Worm (Caenorhabditis elegans): Measurements from ENCODE around the gene sgca-1.

sgca-1 gene

ce11 chrX:6742011-6742683, 47.2 kb downstream of the sgca-1 start, which contains the start of gene mdl-1:
Gene mdl-1 (plus strand): TSS chrX:6742351.
- TF ChIP-seq ztf-23 (GFP tag; IDR thresholded peaks at IDR 0.05) (no peak), T22C8.4 (GFP tag; IDR thresholded peaks at IDR 0.05) (no peak), cog-1 (tag; optimal IDR thresholded peaks at IDR 0.05) (peak; percentile 90), ref-1 (GFP tag; conservative IDR thresholded peaks at IDR 0.05) (no peak), ztf-29 (GFP tag; IDR thresholded peaks at IDR 0.05) (peak; percentile 45; the same call in 1 of the 2 replicates), med-1 (GFP tag; optimal IDR thresholded peaks at IDR 0.05; ENCODE audit: insufficient read depth) (no peak), klf-2 (GFP tag; conservative IDR thresholded peaks at IDR 0.05) (no peak), tab-1 (GFP tag; IDR thresholded peaks at IDR 0.05) (no peak; the same call in 1 of the 2 replicates), flt-1 (GFP tag; IDR thresholded peaks at IDR 0.05) (peak; percentile 79)

ce11 chrX:6741532-6741931, 47.8 kb downstream of the sgca-1 start:
- TF ChIP-seq klf-2 (GFP tag; conservative IDR thresholded peaks at IDR 0.05), result no peak
- no peak for TF ChIP-seq med-1 (GFP tag; optimal IDR thresholded peaks at IDR 0.05; ENCODE audit: insufficient read depth)
- no peak for TF ChIP-seq ztf-29 (GFP tag; IDR thresholded peaks at IDR 0.05)
- TF ChIP-seq ref-1 (GFP tag; conservative IDR thresholded peaks at IDR 0.05), result no peak
- TF ChIP-seq ztf-23 (GFP tag; IDR thresholded peaks at IDR 0.05), result no peak
- TF ChIP-seq tab-1 (GFP tag; IDR thresholded peaks at IDR 0.05), result no peak
- TF ChIP-seq cog-1 (tag; optimal IDR thresholded peaks at IDR 0.05), result no peak
- no peak for TF ChIP-seq flt-1 (GFP tag; IDR thresholded peaks at IDR 0.05)
- no peak for TF ChIP-seq T22C8.4 (GFP tag; IDR thresholded peaks at IDR 0.05)

- TF ChIP-seq klf-2 (GFP tag; conservative IDR thresholded peaks at IDR 0.05) (no peak), tab-1 (GFP tag; IDR thresholded peaks at IDR 0.05) (no peak), ztf-23 (GFP tag; IDR thresholded peaks at IDR 0.05) (no peak), ztf-29 (GFP tag; IDR thresholded peaks at IDR 0.05) (no peak), flt-1 (GFP tag; IDR thresholded peaks at IDR 0.05) (no peak), T22C8.4 (GFP tag; IDR thresholded peaks at IDR 0.05) (no peak), med-1 (GFP tag; optimal IDR thresholded peaks at IDR 0.05; ENCODE audit: insufficient read depth) (no peak), cog-1 (tag; optimal IDR thresholded peaks at IDR 0.05) (no peak), ref-1 (GFP tag; conservative IDR thresholded peaks at IDR 0.05) (no peak)
These were observed 48.4 kb downstream of the sgca-1 start for ce11 chrX:6740983-6741365.

ce11 chrX:6740282-6740982, 48.9 kb downstream of the sgca-1 start:
- TF ChIP-seq med-1 (GFP tag; optimal IDR thresholded peaks at IDR 0.05; ENCODE audit: insufficient read depth) (no peak), tab-1 (GFP tag; IDR thresholded peaks at IDR 0.05) (no peak), cog-1 (tag; optimal IDR thresholded peaks at IDR 0.05) (no peak), ztf-29 (GFP tag; IDR thresholded peaks at IDR 0.05) (no peak), ztf-23 (GFP tag; IDR thresholded peaks at IDR 0.05) (no peak), ref-1 (GFP tag; conservative IDR thresholded peaks at IDR 0.05) (no peak), flt-1 (GFP tag; IDR thresholded peaks at IDR 0.05) (no peak), klf-2 (GFP tag; conservative IDR thresholded peaks at IDR 0.05) (no peak), T22C8.4 (GFP tag; IDR thresholded peaks at IDR 0.05) (no peak)

ce11 chrX:6739034-6740008, 50.0 kb downstream of the sgca-1 start:
- TF ChIP-seq klf-2 (GFP tag; conservative IDR thresholded peaks at IDR 0.05) (no peak), ref-1 (GFP tag; conservative IDR thresholded peaks at IDR 0.05) (no peak), cog-1 (tag; optimal IDR thresholded peaks at IDR 0.05) (no peak), flt-1 (GFP tag; IDR thresholded peaks at IDR 0.05) (no peak), T22C8.4 (GFP tag; IDR thresholded peaks at IDR 0.05) (no peak), tab-1 (GFP tag; IDR thresholded peaks at IDR 0.05) (no peak), ztf-29 (GFP tag; IDR thresholded peaks at IDR 0.05) (no peak), ztf-23 (GFP tag; IDR thresholded peaks at IDR 0.05) (no peak), med-1 (GFP tag; optimal IDR thresholded peaks at IDR 0.05; ENCODE audit: insufficient read depth) (no peak)

- TF ChIP-seq ref-1 (GFP tag; conservative IDR thresholded peaks at IDR 0.05), result no peak
- TF ChIP-seq ztf-29 (GFP tag; IDR thresholded peaks at IDR 0.05), result no peak
- TF ChIP-seq tab-1 (GFP tag; IDR thresholded peaks at IDR 0.05), result no peak
- TF ChIP-seq flt-1 (GFP tag; IDR thresholded peaks at IDR 0.05), result no peak
- no peak for TF ChIP-seq T22C8.4 (GFP tag; IDR thresholded peaks at IDR 0.05)
- no peak for TF ChIP-seq klf-2 (GFP tag; conservative IDR thresholded peaks at IDR 0.05)
- no peak for TF ChIP-seq cog-1 (tag; optimal IDR thresholded peaks at IDR 0.05)
- TF ChIP-seq ztf-23 (GFP tag; IDR thresholded peaks at IDR 0.05), result no peak
These were observed 50.8 kb downstream of the sgca-1 start for ce11 chrX:6738535-6738934.

ce11 chrX:6737329-6738008, 51.9 kb downstream of the sgca-1 start:
- no peak for TF ChIP-seq med-1 (GFP tag; optimal IDR thresholded peaks at IDR 0.05; ENCODE audit: insufficient read depth)
- no peak for TF ChIP-seq T22C8.4 (GFP tag; IDR thresholded peaks at IDR 0.05)
- TF ChIP-seq ztf-29 (GFP tag; IDR thresholded peaks at IDR 0.05), result no peak
- no peak for TF ChIP-seq ztf-23 (GFP tag; IDR thresholded peaks at IDR 0.05)
- TF ChIP-seq cog-1 (tag; optimal IDR thresholded peaks at IDR 0.05), result peak; percentile 64
- TF ChIP-seq flt-1 (GFP tag; IDR thresholded peaks at IDR 0.05), result no peak
- no peak for TF ChIP-seq klf-2 (GFP tag; conservative IDR thresholded peaks at IDR 0.05)
- TF ChIP-seq ref-1 (GFP tag; conservative IDR thresholded peaks at IDR 0.05), result no peak

Measured in whole organism, midembryonic.